Fruit fly (Drosophila melanogaster): ENCODE results near the gene Nek2.

The Nek2 gene

dm6 chrX:7930236-7931027, 39.0 kb upstream of the Nek2 start (continued):
- TF ChIP-seq fd85E (GFP tag; optimal IDR thresholded peaks at IDR 0.05): no peak
- TF ChIP-seq Smox (GFP tag; optimal IDR thresholded peaks at IDR 0.05): no peak
- no peak for TF ChIP-seq dac (GFP tag; optimal IDR thresholded peaks at IDR 0.05)
- no peak for TF ChIP-seq lz (GFP tag; optimal IDR thresholded peaks at IDR 0.05)
- TF ChIP-seq CG15336 (GFP tag; IDR thresholded peaks at IDR 0.05): peak; percentile 27; the same call in 1 of the 2 replicates
- TF ChIP-seq OdsH (GFP tag; optimal IDR thresholded peaks at IDR 0.05): no peak
- TF ChIP-seq CG3919 (GFP tag; optimal IDR thresholded peaks at IDR 0.05): no peak
- no peak for TF ChIP-seq CG31627 (GFP tag; optimal IDR thresholded peaks at IDR 0.05)
- TF ChIP-seq CG8119 (GFP tag; IDR thresholded peaks at IDR 0.05): no peak; the same call in 1 of the 3 replicates

dm6 chrX:7924913-7925312, 33.5 kb upstream of the Nek2 start:
- TF ChIP-seq net (GFP tag; optimal IDR thresholded peaks at IDR 0.05): no peak
- peak; percentile 32 for TF ChIP-seq svp (GFP tag)

dm6 chrX:7923063-7923462, 31.6 kb upstream of the Nek2 start:
- TF ChIP-seq dsx (GFP tag; optimal IDR thresholded peaks at IDR 0.05; ENCODE audit: poor library complexity, severe bottlenecking) (peak; percentile 10), Sox14 (GFP tag; optimal IDR thresholded peaks at IDR 0.05) (peak; percentile 30), CG34406 (GFP tag; optimal IDR thresholded peaks at IDR 0.05) (no peak)

dm6 chrX:7920081-7920688, 28.7 kb upstream of the Nek2 start, which contains the start of the genes hdm and Ykt6:
TSS of gene hdm (minus strand) at chrX:7920131.
TSS of gene Ykt6 (plus strand) at chrX:7920409.
- TF ChIP-seq CG8632 (GFP tag; optimal IDR thresholded peaks at IDR 0.05) (no peak), CG32006 (GFP tag; optimal IDR thresholded peaks at IDR 0.05) (no peak), CG3032 (tag; optimal IDR thresholded peaks at IDR 0.05) (peak; percentile 64), CG6792 (GFP tag; optimal IDR thresholded peaks at IDR 0.05) (peak; percentile 63), Ets21C (GFP tag; optimal IDR thresholded peaks at IDR 0.05) (peak; percentile 65), net (GFP tag; optimal IDR thresholded peaks at IDR 0.05) (peak; percentile 55), CG4318 (GFP tag; optimal IDR thresholded peaks at IDR 0.05) (no peak), CG11902 (GFP tag; optimal IDR thresholded peaks at IDR 0.05) (peak; percentile 27), vri (GFP tag; optimal IDR thresholded peaks at IDR 0.05) (no peak), OdsH (GFP tag; optimal IDR thresholded peaks at IDR 0.05) (no peak), CG3919 (GFP tag; optimal IDR thresholded peaks at IDR 0.05) (no peak), topi (GFP tag; optimal IDR thresholded peaks at IDR 0.05) (peak; percentile 78), Hr39 (GFP tag; optimal IDR thresholded peaks at IDR 0.05) (no peak), dac (GFP tag; optimal IDR thresholded peaks at IDR 0.05) (no peak), CG11294 (GFP tag; IDR thresholded peaks at IDR 0.05) (peak; percentile 45; the same call in 1 of the 2 replicates), Sox15 (GFP tag; optimal IDR thresholded peaks at IDR 0.05) (peak; percentile 55), fd59A (GFP tag; optimal IDR thresholded peaks at IDR 0.05) (peak; percentile 28), CG34406 (GFP tag; optimal IDR thresholded peaks at IDR 0.05) (no peak), Blimp-1 (GFP tag; optimal IDR thresholded peaks at IDR 0.05) (no peak), CG15336 (GFP tag; IDR thresholded peaks at IDR 0.05) (peak; percentile 52; the same call in 1 of the 2 replicates), Sox102F (GFP tag; optimal IDR thresholded peaks at IDR 0.05) (no peak), Lpt (GFP tag; optimal IDR thresholded peaks at IDR 0.05) (peak; percentile 27), cyc (GFP tag; optimal IDR thresholded peaks at IDR 0.05) (peak; percentile 81), achi (GFP tag; optimal IDR thresholded peaks at IDR 0.05) (peak; percentile 74), Eip93F (GFP tag; optimal IDR thresholded peaks at IDR 0.05) (no peak), CG10669 (GFP tag; optimal IDR thresholded peaks at IDR 0.05) (no peak), CG31627 (GFP tag; optimal IDR thresholded peaks at IDR 0.05) (peak; percentile 79), Eip78C (GFP tag) (peak; percentile 82), Gug (GFP tag; IDR thresholded peaks at IDR 0.05) (peak; percentile 59), ss (GFP tag; optimal IDR thresholded peaks at IDR 0.05) (no peak), Smox (GFP tag; optimal IDR thresholded peaks at IDR 0.05) (no peak), CG6808 (GFP tag; optimal IDR thresholded peaks at IDR 0.05) (no peak), CG11762 (GFP tag; optimal IDR thresholded peaks at IDR 0.05; ENCODE audit: insufficient read depth) (peak; percentile 35), CG6276 (GFP tag; optimal IDR thresholded peaks at IDR 0.05) (no peak), CG1621 (tag; optimal IDR thresholded peaks at IDR 0.05) (peak; percentile 57), Eip75B (GFP tag; optimal IDR thresholded peaks at IDR 0.05) (no peak), pdm3 (GFP tag; optimal IDR thresholded peaks at IDR 0.05) (no peak)

Data from whole organism, prepupa.